Worm (Caenorhabditis elegans): ENCODE data around the gene pkc-3.

pkc-3 gene

DNA sequence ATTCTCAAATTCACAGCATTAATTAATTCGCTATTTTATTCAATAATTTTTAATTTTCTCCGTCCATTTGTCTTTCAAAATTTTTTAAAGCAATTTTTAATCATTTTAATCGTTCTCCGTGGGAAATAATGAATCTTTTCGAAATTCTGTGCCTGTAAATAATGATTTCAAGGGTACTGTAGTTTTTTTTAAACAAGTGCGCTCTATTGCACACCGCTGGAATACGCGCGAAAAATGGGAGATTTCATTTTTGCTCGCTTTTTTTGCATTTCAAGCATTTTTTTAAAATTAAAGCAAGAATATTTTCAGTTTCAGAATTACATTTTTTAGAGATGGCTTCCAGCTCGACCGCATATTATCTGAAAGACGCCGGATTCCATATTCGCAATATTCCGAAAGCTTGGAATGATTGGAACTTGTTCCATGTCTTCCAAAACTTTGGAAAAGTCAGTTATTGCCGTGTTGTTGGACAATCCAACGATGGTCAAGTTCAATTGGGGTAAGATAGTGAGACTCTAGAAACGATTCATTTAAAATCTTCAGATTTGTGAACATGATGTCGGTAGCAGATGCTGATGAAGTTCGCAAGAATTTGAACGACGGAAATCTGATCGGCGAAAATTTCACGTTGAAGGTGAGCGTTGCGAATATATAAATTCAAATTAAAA lies 41.3 kb downstream of the pkc-3 start, which contains the start of gene tofu-6:
tofu-6 (plus strand) TSS at position 302 of the 668 bp plus-strand sequence.
- no peak for TF ChIP-seq unc-62 (GFP tag; optimal IDR thresholded peaks at IDR 0.05)

DNA sequence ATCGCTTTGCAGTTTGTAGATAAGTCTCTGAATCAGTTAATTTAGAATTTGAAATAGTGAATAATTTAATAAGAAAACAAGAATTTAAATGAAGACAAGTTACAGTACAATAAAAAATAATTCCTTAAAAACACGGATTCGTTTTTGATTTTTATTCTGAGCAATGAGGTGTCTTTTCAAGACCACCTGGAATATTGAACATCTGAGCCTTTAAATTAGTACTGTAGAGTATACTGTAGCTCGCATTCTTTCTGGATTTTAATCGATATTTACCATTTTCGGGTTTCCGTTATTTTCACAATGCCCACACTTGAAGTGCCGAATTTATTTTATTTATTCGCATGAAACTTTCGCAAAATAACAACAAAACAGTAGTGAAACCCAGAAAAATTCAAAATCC lies 44.0 kb downstream of the pkc-3 start, which contains the start of gene F07F6.7:
F07F6.7 (minus strand) TSS at position 27 of the 400 bp plus-strand sequence.
- no peak for TF ChIP-seq unc-62 (GFP tag; optimal IDR thresholded peaks at IDR 0.05)

DNA sequence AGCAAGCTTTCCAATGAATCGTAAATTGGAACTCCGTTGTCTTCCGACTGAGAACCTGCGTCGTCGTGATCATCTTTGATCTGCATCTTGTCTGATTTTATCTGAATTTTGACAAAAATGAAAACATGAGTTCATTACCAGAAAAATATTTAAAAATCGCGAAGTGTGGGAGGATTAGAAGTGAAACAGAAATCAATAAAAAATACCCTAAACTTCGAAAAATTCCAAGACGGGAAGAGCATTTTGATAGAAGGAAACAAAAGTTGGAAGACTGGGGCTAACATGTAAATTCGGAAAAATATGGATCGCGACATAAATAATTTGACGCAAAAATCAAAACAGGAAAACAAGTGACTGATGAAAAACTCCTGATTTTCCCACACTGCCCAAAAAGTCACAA lies 45.8 kb downstream of the pkc-3 start, which contains the start of gene F07F6.8:
F07F6.8 (minus strand) TSS at position 101 of the 400 bp plus-strand sequence.
- TF ChIP-seq unc-62 (GFP tag; optimal IDR thresholded peaks at IDR 0.05): no peak

DNA sequence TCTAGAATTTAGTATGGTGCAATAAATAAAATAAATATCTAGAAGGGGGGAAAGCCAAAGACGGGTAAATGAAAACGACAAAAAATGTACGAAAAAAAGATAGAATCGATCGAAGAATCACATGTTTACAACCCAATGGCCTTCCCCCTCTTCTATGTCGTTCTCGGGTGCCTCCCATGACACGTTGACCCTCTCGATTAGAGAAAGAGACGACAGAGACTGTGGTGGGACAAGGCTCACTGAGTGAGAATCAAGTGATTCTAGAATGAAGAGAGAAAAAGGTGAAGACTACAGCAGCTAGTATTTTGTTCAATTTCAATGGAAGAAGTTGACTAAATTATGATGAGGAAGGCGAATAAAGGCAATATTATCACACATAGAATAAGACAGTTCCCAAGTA lies 46.2 kb downstream of the pkc-3 start:
- TF ChIP-seq unc-62 (GFP tag; optimal IDR thresholded peaks at IDR 0.05): no peak

DNA sequence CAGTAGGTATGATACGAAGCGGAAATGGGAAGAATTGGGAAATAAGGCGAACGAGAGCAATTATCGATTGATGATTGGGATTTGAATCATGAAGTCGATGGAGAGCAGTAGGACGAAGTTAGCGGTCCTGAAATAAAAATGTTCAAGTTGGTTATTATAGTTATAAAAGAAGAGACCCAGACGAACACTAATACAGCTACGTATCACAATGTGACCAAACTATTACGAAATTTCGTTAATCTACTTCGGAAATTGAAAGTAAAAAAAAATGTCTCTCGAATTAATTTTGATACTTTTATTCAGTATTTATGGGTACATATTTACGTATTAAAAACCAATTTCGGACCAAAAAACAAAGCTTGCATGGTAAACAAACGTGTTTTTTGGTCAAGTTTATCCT lies 46.6 kb downstream of the pkc-3 start:
- no peak for TF ChIP-seq unc-62 (GFP tag; optimal IDR thresholded peaks at IDR 0.05)

DNA sequence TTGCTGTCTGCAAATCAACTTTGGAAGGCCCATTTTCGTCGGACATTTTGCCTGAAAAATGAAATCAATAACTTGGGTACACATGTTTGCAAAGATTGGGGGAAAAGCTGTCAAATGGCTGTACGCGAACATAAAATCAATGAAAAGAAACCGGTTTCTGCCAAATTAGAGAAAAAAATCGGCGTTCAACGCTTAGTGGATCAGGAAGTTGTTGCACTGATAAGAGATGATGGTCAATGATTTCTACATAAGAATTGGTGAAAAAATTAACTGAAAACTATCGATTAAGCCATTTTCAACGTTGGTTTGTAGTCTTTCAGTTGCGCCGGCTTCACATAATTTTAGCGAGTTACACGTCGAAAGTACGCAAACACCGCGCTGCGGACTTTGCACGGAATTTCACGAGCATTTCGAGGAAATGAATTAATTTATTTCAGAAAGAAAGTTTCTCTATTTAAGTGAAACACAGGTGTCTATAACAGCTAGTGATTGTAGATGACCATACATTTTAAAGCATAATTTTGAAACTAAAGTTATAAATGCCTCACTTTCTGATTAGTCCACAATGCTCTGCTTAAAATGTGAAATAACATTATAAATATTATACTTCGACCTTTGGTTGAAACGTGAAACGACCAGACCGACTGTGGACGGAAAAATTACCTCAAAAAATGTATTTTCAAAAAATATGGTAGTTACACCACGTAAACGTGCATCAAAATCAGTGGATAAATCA lies 49.9 kb downstream of the pkc-3 start, which contains the start of the genes F07F6.4 and F07F6.2:
F07F6.4 (minus strand) TSS at position 51 of the 736 bp plus-strand sequence.
F07F6.2 (plus strand) TSS at position 686 of the 736 bp plus-strand sequence.
- no peak for TF ChIP-seq unc-62 (GFP tag; optimal IDR thresholded peaks at IDR 0.05)

DNA sequence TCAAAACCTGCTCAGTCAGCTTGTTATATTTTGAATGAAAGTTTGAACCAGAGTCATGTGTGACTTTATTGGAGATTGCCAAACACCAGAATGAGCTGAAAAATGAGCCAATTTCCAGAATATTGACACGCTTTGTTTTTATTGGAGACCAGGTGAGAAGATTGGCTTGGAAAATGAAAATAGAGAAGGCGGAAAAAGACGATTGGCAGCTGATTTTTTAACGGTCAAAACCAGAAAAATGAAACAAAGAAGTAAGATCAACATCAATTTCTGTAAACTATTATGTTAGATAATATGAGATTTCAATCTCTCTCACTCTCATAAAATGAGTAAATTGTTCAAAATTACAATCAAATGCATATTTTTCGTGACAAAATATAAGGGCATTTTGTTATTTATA lies 53.2 kb downstream of the pkc-3 start, which contains the start of gene srx-114:
srx-114 (minus strand) TSS at position 101 of the 400 bp plus-strand sequence.
- no peak for TF ChIP-seq unc-62 (GFP tag; optimal IDR thresholded peaks at IDR 0.05)
